Worm (Caenorhabditis elegans) whole organism, mixed stage, embryonic: Measurements from ENCODE around the gene C41H7.9.
A peak's percentile ranks its signal among the peaks of the same experiment; 100 is the strongest.

ENCODE experiments used
- M03D4.4 ChIP-seq: sonication (generic microtip); optimal IDR thresholded peaks from 2 replicates; lab custom pipeline; 2017; ENCODE audit warnings: mild to moderate bottlenecking, missing genetic modification characterization, missing compliant biosample characterization
- bed-3 ChIP-seq: fragments of 200-800 bp; sonication (Bioruptor generic); optimal IDR thresholded peaks from 3 replicates; lab custom pipeline; 2018; ENCODE audit warnings: mild to moderate bottlenecking, missing genetic modification characterization, moderate library complexity, missing compliant biosample characterization
- blmp-1 ChIP-seq: fragments of 150-350 bp; optimal IDR thresholded peaks from 2 replicates; lab custom pipeline; 2014; ENCODE audit warnings: missing biosample characterization, missing genetic modification characterization
- ceh-39 ChIP-seq: fragments of 150-350 bp; optimal IDR thresholded peaks from 2 replicates; lab custom pipeline; 2014; ENCODE audit warnings: missing biosample characterization, missing genetic modification characterization
- ceh-43 ChIP-seq: fragments of 200-800 bp; sonication (Bioruptor generic); optimal IDR thresholded peaks from 2 replicates; lab custom pipeline; 2018; ENCODE audit warnings: mild to moderate bottlenecking, missing genetic modification characterization, moderate library complexity, missing compliant biosample characterization
- ceh-83 ChIP-seq: fragments of 200-800 bp; sonication (Bioruptor generic); optimal IDR thresholded peaks from 2 replicates; lab custom pipeline; 2018; ENCODE audit warnings: mild to moderate bottlenecking, missing genetic modification characterization, missing compliant biosample characterization
- ces-1 ChIP-seq: fragments of 150-350 bp; optimal IDR thresholded peaks from 2 replicates; lab custom pipeline; 2014; ENCODE audit warnings: missing biosample characterization, missing genetic modification reagents, missing genetic modification characterization
- cnd-1 ChIP-seq: fragments of 200-800 bp; sonication (Bioruptor generic); optimal IDR thresholded peaks from 2 replicates; lab custom pipeline; 2018; ENCODE audit warnings: mild to moderate bottlenecking, missing genetic modification characterization, missing compliant biosample characterization
- drap-1 ChIP-seq: fragments of 200-800 bp; sonication (Bioruptor generic); optimal IDR thresholded peaks from 3 replicates; lab custom pipeline; 2018; ENCODE audit warnings: mild to moderate bottlenecking, missing genetic modification characterization, missing compliant biosample characterization
- elt-3 ChIP-seq: fragments of 150-350 bp; optimal IDR thresholded peaks from 2 replicates; lab custom pipeline; 2014; ENCODE audit warnings: missing biosample characterization, missing genetic modification characterization
- flh-1 ChIP-seq: fragments of 200-800 bp; sonication (Bioruptor generic); optimal IDR thresholded peaks from 2 replicates; lab custom pipeline; 2018; ENCODE audit warnings: mild to moderate bottlenecking, missing genetic modification characterization, moderate library complexity, missing compliant biosample characterization
- ham-2 ChIP-seq: fragments of 200-800 bp; sonication (Bioruptor generic); optimal IDR thresholded peaks from 2 replicates; lab custom pipeline; 2018; ENCODE audit warnings: mild to moderate bottlenecking, missing genetic modification characterization, missing compliant biosample characterization
- hlh-1 ChIP-seq: fragments of 150-350 bp; optimal IDR thresholded peaks from 2 replicates; lab custom pipeline; 2014; ENCODE audit warnings: missing biosample characterization, missing genetic modification reagents, missing genetic modification characterization
- lin-13 ChIP-seq: fragments of 150-350 bp; optimal IDR thresholded peaks from 2 replicates; lab custom pipeline; 2014; ENCODE audit warnings: missing biosample characterization, missing genetic modification characterization
- lin-32 ChIP-seq: fragments of 200-800 bp; sonication (Bioruptor generic); optimal IDR thresholded peaks from 2 replicates; lab custom pipeline; 2018; ENCODE audit warnings: mild to moderate bottlenecking, missing genetic modification characterization, missing compliant biosample characterization
- lsy-2 ChIP-seq: fragments of 150-350 bp; optimal IDR thresholded peaks from 2 replicates; lab custom pipeline; 2014; ENCODE audit warnings: missing biosample characterization, missing genetic modification characterization
- mls-2 ChIP-seq: sonication (generic microtip); optimal IDR thresholded peaks from 2 replicates; lab custom pipeline; 2016; ENCODE audit warnings: mild to moderate bottlenecking, missing genetic modification characterization, moderate library complexity, missing compliant biosample characterization
- nhr-12 ChIP-seq: fragments of 150-350 bp; optimal IDR thresholded peaks from 2 replicates; lab custom pipeline; 2014; ENCODE audit warnings: missing biosample characterization, missing genetic modification characterization
- nhr-2 ChIP-seq: fragments of 150-350 bp; optimal IDR thresholded peaks from 2 replicates; lab custom pipeline; 2014; ENCODE audit warnings: missing biosample characterization, missing genetic modification characterization
- nhr-28 ChIP-seq: fragments of 150-350 bp; optimal IDR thresholded peaks from 2 replicates; lab custom pipeline; 2014; ENCODE audit warnings: missing biosample characterization, missing genetic modification characterization
- nhr-76 ChIP-seq: sonication (generic microtip); optimal IDR thresholded peaks from 2 replicates; lab custom pipeline; 2017; ENCODE audit warnings: missing biosample characterization, missing genetic modification characterization
- pha-4 ChIP-seq: fragments of 150-350 bp; optimal IDR thresholded peaks from 2 replicates; lab custom pipeline; 2018; ENCODE audit warnings: missing biosample characterization, missing genetic modification reagents, missing genetic modification characterization
- sem-2 ChIP-seq: fragments of 200-800 bp; sonication (Bioruptor generic); optimal IDR thresholded peaks from 2 replicates; lab custom pipeline; 2018; ENCODE audit warnings: mild to moderate bottlenecking, missing genetic modification characterization, missing compliant biosample characterization
- snpc-4 ChIP-seq: fragments of 150-350 bp; optimal IDR thresholded peaks from 2 replicates; lab custom pipeline; 2014; ENCODE audit warnings: missing biosample characterization, missing genetic modification characterization
- unc-120 ChIP-seq: sonication (generic microtip); optimal IDR thresholded peaks from 2 replicates; lab custom pipeline; 2017; ENCODE audit warnings: missing genetic modification characterization, missing compliant biosample characterization; ENCODE audit not compliant: poor library complexity, severe bottlenecking
- unc-39 ChIP-seq: fragments of 150-350 bp; optimal IDR thresholded peaks from 2 replicates; lab custom pipeline; 2014; ENCODE audit warnings: missing biosample characterization, missing genetic modification characterization
- unc-62 ChIP-seq: fragments of 150-350 bp; optimal IDR thresholded peaks from 2 replicates; lab custom pipeline; 2014; ENCODE audit warnings: missing biosample characterization, missing genetic modification reagents, missing genetic modification characterization
- ztf-11 ChIP-seq: fragments of 150-350 bp; optimal IDR thresholded peaks from 2 replicates; lab custom pipeline; 2014; ENCODE audit warnings: missing biosample characterization, missing genetic modification characterization

Gene C41H7.9

DNA sequence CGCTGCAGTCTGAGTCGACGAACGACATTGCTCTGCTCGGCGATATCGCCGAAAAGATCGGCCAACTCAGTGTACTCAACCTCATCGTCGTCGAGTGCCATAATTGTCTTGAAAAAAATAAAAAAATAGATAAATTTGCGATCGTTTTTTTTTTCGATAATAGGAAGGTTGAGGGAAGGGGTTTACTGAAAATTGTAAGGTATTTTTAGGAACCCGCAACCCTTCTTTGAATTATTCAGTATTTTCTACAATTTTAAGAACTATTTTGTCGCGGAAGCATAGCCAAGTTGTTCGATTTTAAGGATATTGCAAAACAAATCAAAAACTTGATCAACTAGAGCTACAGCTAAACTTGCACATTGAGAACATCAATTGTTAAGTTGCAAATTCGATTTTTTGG lies at the start of gene C41H7.9:
Gene C41H7.9 (minus strand): TSS at position 101 of the 400 bp plus-strand sequence.
- TF ChIP-seq lin-13 (tag; lab: Kevin White, UChicago) (no peak), unc-39 (tag; lab: Kevin White, UChicago) (no peak), pha-4 (tag; lab: Kevin White, UChicago) (no peak)

DNA sequence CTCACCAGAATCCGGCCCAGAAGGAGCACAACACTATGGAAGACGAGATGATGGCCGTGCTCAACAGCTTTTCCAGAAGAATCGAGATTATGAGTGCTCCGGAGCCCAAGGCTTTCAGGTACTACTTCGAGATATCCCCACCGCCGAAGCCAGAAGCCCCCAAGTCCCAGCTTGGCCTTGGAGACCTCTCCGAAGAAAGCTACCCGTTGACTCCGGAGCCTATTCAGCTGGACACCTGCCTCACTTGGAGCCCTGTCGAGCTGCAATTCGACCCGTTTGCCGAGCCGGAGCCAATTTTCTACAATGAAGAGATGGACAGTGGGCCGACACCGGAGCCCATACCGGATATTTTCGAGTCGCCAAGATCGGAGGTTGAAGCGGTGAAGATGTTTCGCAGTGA lies 49.6 kb upstream of the C41H7.9 start:
- TF ChIP-seq flh-1 (GFP tag; lab: Kevin White, UChicago): no peak
- no peak for TF ChIP-seq nhr-76 (tag; lab: Kevin White, UChicago)
- TF ChIP-seq hlh-1 (tag; lab: Kevin White, UChicago): no peak
- no peak for TF ChIP-seq lsy-2 (tag; lab: Kevin White, UChicago)
- no peak for TF ChIP-seq nhr-12 (tag; lab: Kevin White, UChicago)
- TF ChIP-seq ceh-39 (tag; lab: Kevin White, UChicago): no peak
- TF ChIP-seq M03D4.4 (tag; lab: Kevin White, UChicago): no peak
- no peak for TF ChIP-seq nhr-2
- TF ChIP-seq pha-4 (tag; lab: Kevin White, UChicago): no peak
- no peak for TF ChIP-seq unc-39 (tag; lab: Kevin White, UChicago)
- TF ChIP-seq lin-32 (GFP tag; lab: Kevin White, UChicago): no peak
- TF ChIP-seq unc-120 (tag; lab: Kevin White, UChicago): no peak
- no peak for TF ChIP-seq ces-1
- TF ChIP-seq unc-62 (GFP tag; lab: Kevin White, UChicago): no peak

DNA sequence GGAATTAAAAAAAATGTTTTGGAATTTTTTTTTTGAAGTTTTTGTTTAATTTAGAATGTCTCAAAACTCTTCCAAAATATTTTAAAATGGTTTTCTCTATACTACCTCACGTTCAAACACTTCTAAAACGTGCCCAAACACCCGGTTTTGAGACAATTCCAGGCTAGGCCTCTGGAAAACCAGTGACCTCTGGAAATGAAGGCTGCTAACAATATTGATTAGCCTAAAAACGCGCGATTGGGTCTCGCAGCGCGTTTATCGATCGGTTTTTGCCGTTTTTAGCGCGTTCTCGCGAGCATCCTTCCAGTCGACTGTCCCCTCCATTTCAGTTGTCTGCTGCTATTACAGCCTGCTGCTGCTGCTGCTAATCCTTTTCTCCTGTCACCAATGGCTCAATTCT lies 48.7 kb upstream of the C41H7.9 start, which contains the start of gene Y25C1A.6:
Gene Y25C1A.6 (plus strand): TSS at position 301 of the 400 bp plus-strand sequence.
- TF ChIP-seq pha-4 (tag; lab: Kevin White, UChicago) (no peak), ham-2 (GFP tag; lab: Kevin White, UChicago) (no peak), snpc-4 (tag; lab: Kevin White, UChicago) (no peak), bed-3 (GFP tag; lab: Kevin White, UChicago) (no peak), cnd-1 (tag; lab: Kevin White, UChicago) (no peak), blmp-1 (no peak), ceh-43 (GFP tag; lab: Kevin White, UChicago) (no peak), nhr-12 (tag; lab: Kevin White, UChicago) (no peak), M03D4.4 (tag; lab: Kevin White, UChicago) (no peak), ceh-83 (GFP tag; lab: Kevin White, UChicago) (no peak), lin-13 (tag; lab: Kevin White, UChicago) (no peak), ceh-39 (tag; lab: Kevin White, UChicago) (no peak), elt-3 (tag; lab: Kevin White, UChicago) (no peak), unc-62 (GFP tag; lab: Kevin White, UChicago) (no peak), ztf-11 (tag; lab: Kevin White, UChicago) (no peak), nhr-28 (no peak), sem-2 (GFP tag; lab: Kevin White, UChicago) (no peak)

DNA sequence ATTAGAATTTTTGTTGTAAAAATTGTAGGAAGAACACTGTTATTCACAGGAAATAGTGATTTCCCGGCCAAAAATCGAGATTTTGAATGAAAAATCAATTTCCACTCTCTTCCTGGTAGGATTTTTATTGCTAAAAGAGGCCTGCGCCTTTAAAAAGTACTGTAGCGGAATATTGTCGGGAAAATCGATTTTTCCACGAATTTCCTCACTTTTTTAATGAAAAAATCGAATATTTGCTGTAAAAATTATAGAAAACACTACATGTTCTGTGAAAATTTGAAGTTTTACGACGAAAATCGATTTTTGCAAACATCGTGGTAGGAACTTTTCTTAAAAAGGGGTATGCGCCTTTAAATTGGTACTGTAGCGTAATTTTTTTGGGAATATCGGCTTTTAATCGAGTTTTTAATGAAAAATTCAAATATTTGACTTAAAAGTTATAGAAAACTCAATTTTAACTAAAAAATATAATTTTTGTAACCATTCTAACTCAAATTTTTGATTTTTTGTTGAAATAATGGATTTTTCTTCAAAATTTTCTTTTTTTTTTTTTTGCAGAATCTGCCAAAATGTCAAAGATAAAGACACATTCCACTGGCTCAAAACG lies 44.3 kb upstream of the C41H7.9 start, which contains the start of gene lin-8:
Gene lin-8 (plus strand): TSS at position 557 of the 607 bp plus-strand sequence.
- TF ChIP-seq ceh-83 (GFP tag; lab: Kevin White, UChicago): no peak
- no peak for TF ChIP-seq lsy-2 (tag; lab: Kevin White, UChicago)
- TF ChIP-seq snpc-4 (tag; lab: Kevin White, UChicago): no peak
- TF ChIP-seq lin-32 (GFP tag; lab: Kevin White, UChicago): no peak
- TF ChIP-seq nhr-12 (tag; lab: Kevin White, UChicago): no peak
- TF ChIP-seq drap-1: no peak

DNA sequence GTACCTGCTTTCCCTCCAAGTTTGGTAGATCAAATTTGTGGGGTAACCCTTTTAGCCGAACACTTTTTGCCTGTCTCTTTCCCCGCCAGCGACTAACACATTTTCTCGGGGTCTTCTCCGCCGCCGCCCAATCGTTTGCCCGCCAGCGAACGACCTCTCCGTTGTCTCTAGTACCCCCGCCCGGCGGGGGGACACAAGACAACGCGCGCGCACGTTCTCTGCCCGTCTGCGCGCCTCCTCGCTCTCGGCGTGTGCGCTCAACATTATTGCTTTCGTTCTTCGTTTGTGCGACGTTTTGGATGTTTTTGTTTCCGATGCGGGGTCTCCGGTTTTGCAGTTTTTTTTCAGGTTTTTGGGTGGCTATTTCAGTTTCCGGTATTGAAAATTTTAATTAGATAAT lies 43.5 kb upstream of the C41H7.9 start:
- TF ChIP-seq lin-13 (tag; lab: Kevin White, UChicago) (peak; percentile 14), nhr-2 (peak; percentile 15), mls-2 (tag; lab: Kevin White, UChicago) (peak; percentile 41), ham-2 (GFP tag; lab: Kevin White, UChicago) (peak; percentile 39), elt-3 (tag; lab: Kevin White, UChicago) (no peak)
- TF ChIP-seq, all 35 proteins: peak for 4

DNA sequence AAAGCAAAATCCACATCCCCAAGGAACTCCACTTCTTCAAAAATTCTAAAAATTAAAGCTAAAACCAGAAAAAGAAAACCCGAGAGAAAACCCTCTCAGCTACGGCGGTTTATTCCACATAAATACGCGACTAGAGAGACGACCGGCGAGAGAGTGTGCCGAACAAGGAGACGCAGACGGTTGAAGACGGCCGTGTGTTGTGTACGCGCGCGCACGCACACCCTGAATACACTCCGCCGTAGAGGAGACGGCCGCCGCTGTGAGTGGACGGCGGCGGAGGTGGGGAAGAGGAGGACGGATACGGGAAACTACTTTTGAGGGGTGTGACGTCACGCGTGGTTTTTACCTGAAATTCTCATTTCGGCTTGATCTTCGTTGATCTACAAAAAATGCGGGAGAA lies 42.6 kb upstream of the C41H7.9 start:
- TF ChIP-seq pha-4 (tag; lab: Kevin White, UChicago) (peak; percentile 10), ceh-43 (GFP tag; lab: Kevin White, UChicago) (no peak)
